Fruit fly (Drosophila melanogaster): ENCODE results near the gene Sol1.

DNA sequence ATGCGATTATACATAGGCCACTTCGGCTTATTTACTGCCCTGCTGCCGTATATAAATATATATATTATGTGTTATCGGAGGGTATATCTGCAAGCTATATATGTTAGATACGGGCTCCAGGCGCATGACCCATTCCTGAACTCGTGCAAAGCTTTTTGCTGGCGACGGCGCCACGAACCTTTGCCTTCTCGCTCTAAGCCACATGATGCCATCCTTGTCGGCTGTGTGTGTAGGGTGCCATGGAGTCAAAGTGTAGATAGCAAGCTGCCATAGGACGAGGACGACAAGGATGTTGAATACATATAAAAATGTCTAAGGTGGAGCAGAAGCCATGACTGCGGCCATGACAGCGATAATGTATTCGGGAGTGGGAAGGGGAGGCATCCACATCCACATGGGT is 38.4 kb upstream of the Sol1 start:
- TF ChIP-seq Myc (optimal IDR thresholded peaks at IDR 0.05) (no peak), psq (optimal IDR thresholded peaks at IDR 0.05) (no peak)

Measured in Kc167 (cell line).